Worm (Caenorhabditis elegans) whole organism, late embryonic: Measurements from ENCODE around the gene twk-49.
A peak's percentile ranks its signal among the peaks of the same experiment; 100 is the strongest.

ENCODE experiments used
- C08G9.2 ChIP-seq: sonication (generic microtip); optimal IDR thresholded peaks from 2 replicates; lab custom pipeline; 2016; ENCODE audit warnings: mild to moderate bottlenecking, missing genetic modification characterization, moderate library complexity, missing compliant biosample characterization
- K02D7.2 ChIP-seq: sonication (generic microtip); optimal IDR thresholded peaks from 2 replicates; lab custom pipeline; 2017; ENCODE audit warnings: mild to moderate bottlenecking, missing genetic modification characterization, missing compliant biosample characterization
- ama-1 ChIP-seq: fragments of 150-350 bp; optimal IDR thresholded peaks from 2 replicates; lab custom pipeline; 2014
- ceh-9 ChIP-seq: sonication (generic microtip); optimal IDR thresholded peaks from 2 replicates; lab custom pipeline; 2016; ENCODE audit warnings: mild to moderate bottlenecking, missing genetic modification characterization, inconsistent platforms, missing compliant biosample characterization
- elt-4 ChIP-seq: sonication (generic microtip); optimal IDR thresholded peaks from 2 replicates; lab custom pipeline; 2016; ENCODE audit warnings: missing genetic modification characterization, missing compliant biosample characterization
- eyg-1 ChIP-seq: sonication (generic microtip); optimal IDR thresholded peaks from 2 replicates; lab custom pipeline; 2016; ENCODE audit warnings: missing genotype, missing genetic modification characterization, missing compliant biosample characterization
- fkh-10 ChIP-seq: fragments of 150-350 bp; optimal IDR thresholded peaks from 2 replicates; lab custom pipeline; 2014; ENCODE audit warnings: missing biosample characterization, missing genetic modification reagents, missing genetic modification characterization
- nhr-11 ChIP-seq: fragments of 150-350 bp; optimal IDR thresholded peaks from 2 replicates; lab custom pipeline; 2014; ENCODE audit warnings: missing biosample characterization, missing genetic modification characterization
- tbx-2 ChIP-seq: sonication (generic microtip); optimal IDR thresholded peaks from 2 replicates; lab custom pipeline; 2016; ENCODE audit warnings: missing genetic modification characterization, missing compliant biosample characterization
- unc-55 ChIP-seq: sonication (generic microtip); optimal IDR thresholded peaks from 2 replicates; lab custom pipeline; 2017; ENCODE audit warnings: missing biosample characterization, missing genetic modification reagents, missing genetic modification characterization

DNA sequence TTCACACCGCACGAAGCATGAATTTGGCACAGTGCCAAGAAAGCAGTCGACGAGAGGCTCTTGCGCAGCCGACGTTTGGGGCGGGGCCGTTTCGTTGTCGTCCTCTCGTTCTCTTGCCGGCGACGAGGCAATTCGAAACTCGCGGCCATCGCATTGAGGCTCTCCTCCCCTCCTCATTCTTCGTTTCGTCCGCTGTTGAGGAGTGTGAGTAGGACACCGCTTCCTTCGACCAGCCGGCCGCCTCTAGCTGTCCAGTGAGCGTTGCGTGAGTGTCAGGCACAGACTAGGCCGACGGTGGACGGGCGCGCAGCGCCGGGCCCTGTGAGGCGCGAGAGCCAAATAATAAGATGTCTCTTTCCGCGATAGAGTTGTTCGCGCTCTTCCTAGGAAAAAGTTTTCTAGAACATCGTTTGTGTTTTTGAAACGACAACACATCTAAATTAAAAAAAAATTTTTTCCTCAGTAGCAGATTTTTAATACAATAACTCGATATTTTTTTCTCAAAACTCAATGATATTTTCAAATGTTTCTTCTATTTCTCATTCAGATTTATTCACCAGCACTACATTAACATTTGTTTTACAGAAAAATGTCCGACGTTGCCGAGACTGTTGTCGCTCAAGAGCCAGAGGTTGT lies 7.0 kb downstream of the twk-49 start, which contains the start of the genes T28D9.11 and T28D9.1:
- TF ChIP-seq tbx-2 (tag; lab: Kevin White, UChicago) (peak; percentile 67), C08G9.2 (tag; lab: Kevin White, UChicago) (peak; percentile 49), ama-1 (no peak), unc-55 (GFP tag; lab: Kevin White, UChicago) (peak; percentile 59), eyg-1 (peak; percentile 7), nhr-11 (tag; lab: Kevin White, UChicago) (no peak), K02D7.2 (tag; lab: Kevin White, UChicago) (no peak), fkh-10 (GFP tag; lab: Kevin White, UChicago) (peak; percentile 10), elt-4 (no peak), ceh-9 (tag; lab: Kevin White, UChicago) (no peak)
